Fruit fly (Drosophila melanogaster) whole organism, prepupa: ENCODE data around the gene Vta1.

ENCODE experiments used
- CG8119 ChIP-seq: fragments of 200-800 bp; sonication (Bioruptor generic); IDR thresholded peaks from 3 replicates; pipeline ENCODE4 v1.3.6; 2022; ENCODE audit warnings: missing biosample characterization, missing genetic modification characterization
- Ets21C ChIP-seq: fragments of 200-800 bp; sonication (Bioruptor generic); optimal IDR thresholded peaks from 3 replicates; lab custom pipeline; 2016; ENCODE audit warnings: missing biosample characterization, missing genetic modification characterization
- ss ChIP-seq, 2 experiments: fragments of 200-800 bp; sonication (Bioruptor generic); optimal IDR thresholded peaks; 2 replicates in 1 of 2; 3 replicates in 1 of 2; lab custom pipeline; 2017 to 2018; ENCODE audit warnings: mild to moderate bottlenecking in 2 of 2, missing biosample characterization in 2 of 2, missing genetic modification characterization in 2 of 2, moderate library complexity in 1 of 2

DNA sequence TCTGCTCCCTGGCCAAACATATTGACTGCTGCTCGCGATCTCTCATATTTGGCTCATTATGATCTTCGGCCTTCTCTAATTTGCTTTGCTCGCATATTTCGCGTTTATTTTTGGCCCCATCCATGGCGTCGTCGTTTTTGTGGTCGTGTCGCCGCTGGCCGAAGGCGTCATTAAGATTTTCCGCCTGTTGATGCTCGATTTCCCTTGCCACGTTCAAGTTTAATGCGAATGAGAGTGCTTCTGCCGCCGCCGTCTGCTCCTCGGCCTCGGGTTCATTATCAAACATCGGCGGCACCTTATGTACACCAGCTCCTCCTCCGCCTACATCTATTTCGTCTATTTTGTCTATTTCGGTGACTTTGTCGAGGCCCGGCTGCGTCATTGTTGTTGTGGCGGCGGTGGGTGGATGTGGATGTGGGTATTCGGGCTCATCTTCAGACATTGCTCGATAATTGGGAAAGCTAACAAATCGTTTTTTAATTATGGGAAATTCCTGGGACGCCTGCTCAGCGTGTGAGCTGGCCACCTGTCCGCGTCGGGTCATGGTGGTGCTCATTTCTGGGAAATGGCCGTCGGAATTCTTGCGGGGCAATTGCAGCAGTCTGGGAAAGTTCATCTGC lies 38.1 kb downstream of the Vta1 start:
- no peak for TF ChIP-seq CG8119
- TF ChIP-seq ss (GFP tag; optimal IDR thresholded peaks at IDR 0.05; lab: Kevin White, UChicago) = no peak
- TF ChIP-seq Ets21C (GFP tag; lab: Kevin White, UChicago) = no peak
